Worm (Caenorhabditis elegans) whole organism, L4/young adult: ENCODE measurements around the gene T10B10.4.

Experiments
- W03F9.2 ChIP-seq: fragments of 150-350 bp; optimal IDR thresholded peaks from 2 replicates; lab custom pipeline; 2014; ENCODE audit warnings: missing biosample characterization, missing genetic modification characterization
- dao-5 ChIP-seq: sonication (generic microtip); optimal IDR thresholded peaks from 2 replicates; lab custom pipeline; 2016; ENCODE audit warnings: missing genotype, missing genetic modification characterization, moderate library complexity, missing compliant biosample characterization
- him-1 ChIP-seq: sonication (generic microtip); optimal IDR thresholded peaks from 2 replicates; lab custom pipeline; 2016; ENCODE audit warnings: missing genotype, missing genetic modification reagents, missing genetic modification characterization, missing compliant biosample characterization

DNA sequence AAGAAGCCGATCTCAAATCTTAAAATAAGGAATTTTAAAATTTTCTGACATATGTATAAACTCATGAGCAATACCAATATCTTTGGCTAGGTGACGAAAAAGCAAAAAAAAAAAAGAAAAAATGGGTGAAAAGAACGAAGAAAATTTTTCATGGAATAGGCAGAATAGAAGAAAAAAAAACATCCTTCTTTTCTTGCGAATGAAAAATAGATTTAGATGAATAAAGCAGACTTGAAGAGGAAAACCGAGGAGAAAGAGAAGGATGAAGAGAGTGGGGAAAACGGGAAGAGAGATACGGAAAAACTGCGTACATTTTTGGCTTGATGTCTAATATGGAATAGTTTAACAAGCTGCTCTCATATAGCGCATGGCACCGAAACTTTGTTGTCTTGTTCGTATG is 41.9 kb downstream of the T10B10.4 start:
- no peak for TF ChIP-seq him-1
- no peak for TF ChIP-seq dao-5 (tag; lab: Kevin White, UChicago)
- TF ChIP-seq W03F9.2 (tag; lab: Kevin White, UChicago) = no peak
